Fruit fly (Drosophila melanogaster): ENCODE results near the gene CG17378.

CG17378 gene

DNA sequence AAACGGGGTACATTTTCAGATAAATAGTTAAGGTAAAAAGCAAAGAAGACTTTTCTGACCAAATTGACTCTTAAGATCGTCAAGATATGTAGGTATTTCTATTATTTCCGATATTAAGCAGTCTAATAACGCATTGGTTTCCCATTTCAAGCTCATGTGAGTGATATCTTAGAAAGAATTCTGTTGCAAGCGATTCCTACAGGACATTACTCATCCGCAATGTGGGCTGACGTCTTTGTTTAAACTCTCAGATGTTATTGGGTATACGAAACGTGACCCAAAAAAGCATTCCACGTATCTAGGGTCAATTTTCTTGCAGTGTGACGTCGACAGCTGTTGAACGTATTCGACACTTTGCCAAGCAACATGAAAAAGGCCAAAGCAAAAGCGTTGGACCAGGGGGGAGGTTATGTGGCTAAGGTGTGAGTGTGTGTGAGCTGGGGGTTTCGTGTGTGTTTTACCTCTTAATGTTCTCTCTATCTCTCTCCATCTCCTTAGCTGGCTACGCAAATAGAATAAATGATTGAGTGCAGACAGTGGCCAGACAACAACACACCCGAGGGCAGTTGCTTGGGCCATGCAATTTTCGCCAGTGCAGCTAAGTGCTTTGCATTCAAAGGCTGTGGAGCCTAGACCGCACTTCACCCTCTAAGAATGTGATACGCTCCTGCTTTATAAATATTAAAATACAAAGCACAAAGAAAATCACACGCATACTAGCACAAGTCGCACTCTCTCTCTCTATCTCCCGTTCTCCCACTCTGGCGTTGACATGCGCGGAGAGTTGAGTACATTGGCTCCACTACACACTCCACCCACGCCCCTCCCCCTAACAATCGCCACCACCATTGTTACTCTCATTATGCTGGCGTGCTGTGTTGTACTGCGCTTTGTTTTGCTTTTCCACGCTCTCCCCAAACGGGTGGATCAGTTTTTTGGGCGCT, 13.5 kb downstream of the CG17378 start (continued):
- TF ChIP-seq CG14441 (GFP tag; IDR thresholded peaks at IDR 0.05) (peak; percentile 81), CG9215 (GFP tag; IDR thresholded peaks at IDR 0.05) (peak; percentile 92), CG14014 (GFP tag; IDR thresholded peaks at IDR 0.05) (peak; percentile 87), Deaf1 (tag; optimal IDR thresholded peaks at IDR 0.05) (peak; percentile 75), TFAM (GFP tag; optimal IDR thresholded peaks at IDR 0.05) (peak; percentile 72), CG10209 (GFP tag; optimal IDR thresholded peaks at IDR 0.05) (peak; percentile 96), CG10979 (tag; optimal IDR thresholded peaks at IDR 0.05) (peak; percentile 96), HLH3B (GFP tag; IDR thresholded peaks at IDR 0.05) (peak; percentile 82), Dad (GFP tag; optimal IDR thresholded peaks at IDR 0.05) (peak; percentile 95), prd (optimal IDR thresholded peaks at IDR 0.05) (no peak), prd (GFP tag; IDR thresholded peaks at IDR 0.05) (peak; percentile 91), zen2 (GFP tag; IDR thresholded peaks at IDR 0.05; ENCODE audit: partially characterized antibody) (peak; percentile 4; the same call in 2 of the 3 replicates), CG8359 (GFP tag; optimal IDR thresholded peaks at IDR 0.05; ENCODE audit: borderline replicate concordance) (peak; percentile 88), kni (GFP tag; optimal IDR thresholded peaks at IDR 0.05) (peak; percentile 92), CG11723 (GFP tag; optimal IDR thresholded peaks at IDR 0.05) (peak; percentile 95), CG12659 (GFP tag; optimal IDR thresholded peaks at IDR 0.05) (peak; percentile 98), odd (GFP tag; optimal IDR thresholded peaks at IDR 0.05) (peak; percentile 96), CG32767 (GFP tag; IDR thresholded peaks at IDR 0.05) (peak; percentile 77), dpn (GFP tag; optimal IDR thresholded peaks at IDR 0.05) (peak; percentile 95 to 98), CG4617 (GFP tag; optimal IDR thresholded peaks at IDR 0.05; ENCODE audit: borderline replicate concordance) (peak; percentile 74), sd (tag; optimal IDR thresholded peaks at IDR 0.05) (peak; percentile 78), esg (GFP tag; conservative IDR thresholded peaks at IDR 0.05) (peak; percentile 90), dysf (GFP tag; IDR thresholded peaks at IDR 0.05) (peak; percentile 96), PHDP (tag; optimal IDR thresholded peaks at IDR 0.05) (peak; percentile 93), ro (GFP tag; IDR thresholded peaks at IDR 0.05) (peak; percentile 78; the same call in 1 of the 2 replicates), CG32772 (GFP tag; IDR thresholded peaks at IDR 0.05) (peak; percentile 86), salm (tag; optimal IDR thresholded peaks at IDR 0.05) (peak; percentile 80), CG8281 (tag; optimal IDR thresholded peaks at IDR 0.05) (peak; percentile 87), da (GFP tag; optimal IDR thresholded peaks at IDR 0.05) (peak; percentile 95), Doc2 (GFP tag; IDR thresholded peaks at IDR 0.05) (no peak), CG13424 (tag; optimal IDR thresholded peaks at IDR 0.05) (peak; percentile 97), CG7963 (GFP tag; IDR thresholded peaks at IDR 0.05; ENCODE audit: partially characterized antibody) (0 out of 3 replicates have a peak, but pooled peaks have one; percentile 42), CG3726 (GFP tag; IDR thresholded peaks at IDR 0.05) (peak; percentile 57; the same call in 2 of the 3 replicates), Atf6 (GFP tag; IDR thresholded peaks at IDR 0.05) (peak; percentile 90), Trl (optimal IDR thresholded peaks at IDR 0.05) (peak; percentile 90 to 99), Trl (GFP tag; optimal IDR thresholded peaks at IDR 0.05) (peak; percentile 96), CG16815 (GFP tag; optimal IDR thresholded peaks at IDR 0.05) (peak; percentile 92), trh (GFP tag; optimal IDR thresholded peaks at IDR 0.05) (peak; percentile 88), Sin3A (optimal IDR thresholded peaks at IDR 0.05) (no peak), ac (GFP tag; optimal IDR thresholded peaks at IDR 0.05) (no peak), CG7928 (GFP tag; optimal IDR thresholded peaks at IDR 0.05) (peak; percentile 70), Dp (GFP tag; optimal IDR thresholded peaks at IDR 0.05) (peak; percentile 19), tx (GFP tag; optimal IDR thresholded peaks at IDR 0.05) (peak; percentile 97), Nf-YA (GFP tag; IDR thresholded peaks at IDR 0.05) (peak; percentile 56), CG10366 (GFP tag; IDR thresholded peaks at IDR 0.05) (peak; percentile 80), CG14667 (GFP tag; IDR thresholded peaks at IDR 0.05) (peak; percentile 81), Ssrp (tag; optimal IDR thresholded peaks at IDR 0.05) (peak; percentile 96), CG12071 (GFP tag; optimal IDR thresholded peaks at IDR 0.05) (peak; percentile 87), CG14965 (GFP tag; optimal IDR thresholded peaks at IDR 0.05; ENCODE audit: borderline replicate concordance) (peak; percentile 76)
